Worm (Caenorhabditis elegans) whole organism, midembryonic: ENCODE measurements around the gene srz-96.

ENCODE experiments used
- med-1 ChIP-seq: sonication (generic microtip); optimal IDR thresholded peaks from 2 replicates; lab custom pipeline; 2017; ENCODE audit warnings: missing genetic modification characterization, mild to moderate bottlenecking, missing compliant biosample characterization, antibody characterized with exemption, missing genetic modification reagents; ENCODE audit not compliant: insufficient read depth
- ref-1 ChIP-seq: fragments of 200-800 bp; sonication (Bioruptor generic); conservative IDR thresholded peaks from 2 replicates; pipeline ENCODE4 v1.3.6; 2022; ENCODE audit warnings: missing genetic modification reagents, missing genetic modification characterization, missing compliant biosample characterization
- tab-1 ChIP-seq: fragments of 200-800 bp; sonication (Bioruptor generic); IDR thresholded peaks from 2 replicates; pipeline ENCODE4 v1.3.6; 2022; ENCODE audit warnings: missing genetic modification characterization, missing compliant biosample characterization
- ztf-29 ChIP-seq: fragments of 200-800 bp; sonication (Bioruptor generic); IDR thresholded peaks from 2 replicates; pipeline ENCODE4 v1.3.6; 2022; ENCODE audit warnings: missing genetic modification reagents, missing genetic modification characterization, missing compliant biosample characterization

ce11 chrV:17245406-17245805 is 46.4 kb downstream of the srz-96 start, which contains the start of gene clec-242:
- TF ChIP-seq tab-1 (GFP tag; lab: Robert Waterston, UW) (no peak), med-1 (no peak), ztf-29 (no peak), ref-1 (no peak)
